Fruit fly (Drosophila melanogaster) whole organism, embryonic: ENCODE data around the gene POLDIP2.
A peak's percentile ranks its signal among the peaks of the same experiment; 100 is the strongest.

Experiments used
- ATbp ChIP-seq: fragments of 200-800 bp; sonication (Bioruptor generic); optimal IDR thresholded peaks from 2 replicates; lab custom pipeline; 2017; ENCODE audit warnings: missing biosample characterization, mild to moderate bottlenecking, missing genetic modification characterization, missing genetic modification reagents
- Atf6 ChIP-seq: fragments of 200-800 bp; sonication (Bioruptor generic); IDR thresholded peaks from 2 replicates; pipeline ENCODE4 v1.3.6; 2022; ENCODE audit warnings: missing biosample characterization, missing genetic modification characterization
- Bdp1 ChIP-seq: fragments of 200-800 bp; sonication (Bioruptor generic); optimal IDR thresholded peaks from 3 replicates; lab custom pipeline; 2016; ENCODE audit warnings: missing biosample characterization, missing genetic modification characterization
- Bteb2 ChIP-seq: fragments of 200-800 bp; sonication (Bioruptor generic); optimal IDR thresholded peaks from 2 replicates; lab custom pipeline; 2016; ENCODE audit warnings: missing biosample characterization, missing genetic modification characterization
- CG10462 ChIP-seq: fragments of 200-800 bp; sonication (Bioruptor generic); optimal IDR thresholded peaks from 2 replicates; lab custom pipeline; 2016; ENCODE audit warnings: missing biosample characterization, missing genetic modification characterization
- CG10979 ChIP-seq: fragments of 200-800 bp; sonication (Bioruptor generic); optimal IDR thresholded peaks from 2 replicates; lab custom pipeline; 2018; ENCODE audit warnings: missing biosample characterization, mild to moderate bottlenecking, missing genetic modification characterization, moderate library complexity
- CG11456 ChIP-seq: fragments of 200-800 bp; sonication (Bioruptor generic); IDR thresholded peaks from 3 replicates; pipeline ENCODE4 v1.3.6; 2022; ENCODE audit warnings: missing biosample characterization, missing genetic modification characterization
- CG1233 ChIP-seq: fragments of 200-800 bp; sonication (Bioruptor generic); optimal IDR thresholded peaks from 4 replicates; lab custom pipeline; 2018; ENCODE audit warnings: missing biosample characterization, mild to moderate bottlenecking, missing genetic modification characterization
- CG12391 ChIP-seq: fragments of 200-800 bp; sonication (Bioruptor generic); optimal IDR thresholded peaks from 3 replicates; lab custom pipeline; 2018; ENCODE audit warnings: missing biosample characterization, mild to moderate bottlenecking, missing genetic modification characterization, moderate library complexity
- CG13123 ChIP-seq: fragments of 200-800 bp; sonication (Bioruptor generic); optimal IDR thresholded peaks from 2 replicates; lab custom pipeline; 2016; ENCODE audit warnings: missing biosample characterization, missing genetic modification characterization
- CG13424 ChIP-seq: fragments of 200-800 bp; sonication (Bioruptor generic); optimal IDR thresholded peaks from 2 replicates; lab custom pipeline; 2019; ENCODE audit warnings: missing biosample characterization, mild to moderate bottlenecking, missing genetic modification characterization, moderate library complexity
- CG15514 ChIP-seq: fragments of 200-800 bp; sonication (Bioruptor generic); optimal IDR thresholded peaks from 3 replicates; lab custom pipeline; 2017; ENCODE audit warnings: missing biosample characterization, missing genetic modification characterization, mild to moderate bottlenecking, moderate library complexity, missing genetic modification reagents
- CG15696 ChIP-seq: fragments of 200-800 bp; sonication (Bioruptor generic); optimal IDR thresholded peaks from 2 replicates; lab custom pipeline; 2019; ENCODE audit warnings: missing biosample characterization, mild to moderate bottlenecking, missing genetic modification characterization, moderate library complexity
- CG1603 ChIP-seq: fragments of 200-800 bp; sonication (Bioruptor generic); optimal IDR thresholded peaks from 2 replicates; lab custom pipeline; 2019; ENCODE audit warnings: missing biosample characterization, mild to moderate bottlenecking, missing genetic modification characterization, moderate library complexity
- CG17361 ChIP-seq: fragments of 200-800 bp; sonication (Bioruptor generic); IDR thresholded peaks from 3 replicates; pipeline ENCODE4 v1.3.6; 2022; ENCODE audit warnings: missing biosample characterization, missing genetic modification characterization
- CG2712 ChIP-seq: fragments of 200-800 bp; optimal IDR thresholded peaks from 3 replicates; lab custom pipeline; 2019; ENCODE audit warnings: missing biosample characterization, mild to moderate bottlenecking, missing genetic modification characterization, moderate library complexity
- CG30020 ChIP-seq: fragments of 200-800 bp; optimal IDR thresholded peaks from 2 replicates; lab custom pipeline; 2019; ENCODE audit warnings: missing biosample characterization, mild to moderate bottlenecking, missing genetic modification characterization, moderate library complexity
- CG3163 ChIP-seq: fragments of 200-800 bp; sonication (Bioruptor generic); optimal IDR thresholded peaks from 3 replicates; lab custom pipeline; 2016; ENCODE audit warnings: missing biosample characterization, missing genetic modification characterization
- CG3995 ChIP-seq: fragments of 200-800 bp; sonication (Bioruptor generic); optimal IDR thresholded peaks from 3 replicates; lab custom pipeline; 2016; ENCODE audit warnings: missing biosample characterization, missing genetic modification characterization
- CG6654 ChIP-seq: fragments of 200-800 bp; sonication (Bioruptor generic); optimal IDR thresholded peaks from 2 replicates; lab custom pipeline; 2017; ENCODE audit warnings: missing biosample characterization, mild to moderate bottlenecking, missing genetic modification characterization
- CG7786 ChIP-seq: fragments of 200-800 bp; sonication (Bioruptor generic); optimal IDR thresholded peaks from 2 replicates; lab custom pipeline; 2016; ENCODE audit warnings: missing biosample characterization, missing genetic modification characterization
- CG8765 ChIP-seq: fragments of 200-800 bp; sonication (Bioruptor generic); IDR thresholded peaks from 2 replicates; pipeline ENCODE4 v1.3.6; 2022; ENCODE audit warnings: missing biosample characterization, missing genetic modification characterization
- Camta ChIP-seq: fragments of 200-800 bp; sonication (Bioruptor generic); optimal IDR thresholded peaks from 2 replicates; lab custom pipeline; 2016; ENCODE audit warnings: missing biosample characterization, missing genetic modification characterization
- CkIIα-i1 ChIP-seq: fragments of 200-800 bp; sonication (Bioruptor generic); IDR thresholded peaks from 2 replicates; pipeline ENCODE4 v1.3.6; 2022; ENCODE audit warnings: missing biosample characterization, missing genetic modification characterization
- CoRest ChIP-seq: fragments of 200-800 bp; sonication (Bioruptor generic); optimal IDR thresholded peaks from 3 replicates; lab custom pipeline; 2018; ENCODE audit warnings: missing biosample characterization, mild to moderate bottlenecking, missing genetic modification characterization, moderate library complexity
- Dbx ChIP-seq: fragments of 200-800 bp; sonication (Bioruptor generic); IDR thresholded peaks from 3 replicates; pipeline ENCODE4 v1.3.6; 2022; ENCODE audit warnings: missing biosample characterization, missing genetic modification characterization
- E2f1 ChIP-seq: fragments of 200-800 bp; sonication (Bioruptor generic); IDR thresholded peaks from 2 replicates; pipeline ENCODE4 v1.3.6; 2022; ENCODE audit warnings: missing biosample characterization, missing genetic modification characterization
- E2f2 ChIP-seq: fragments of 200-800 bp; sonication (Bioruptor generic); IDR thresholded peaks from 2 replicates; pipeline ENCODE4 v1.3.6; 2022; ENCODE audit warnings: missing biosample characterization, missing genetic modification characterization
- Ets97D ChIP-seq: fragments of 200-800 bp; sonication (Bioruptor generic); optimal IDR thresholded peaks from 3 replicates; lab custom pipeline; 2016; ENCODE audit warnings: missing biosample characterization, missing genetic modification characterization
- Gug ChIP-seq: fragments of 200-800 bp; sonication (Bioruptor generic); IDR thresholded peaks from 4 replicates; pipeline ENCODE4 v1.3.6; 2022; ENCODE audit warnings: missing biosample characterization, missing genetic modification characterization
- Hsf ChIP-seq: fragments of 200-800 bp; sonication (Bioruptor generic); optimal IDR thresholded peaks from 3 replicates; lab custom pipeline; 2016; ENCODE audit warnings: missing biosample characterization, missing genetic modification characterization
- Med ChIP-seq: fragments of 200-800 bp; sonication (Bioruptor generic); peaks from one replicate; lab custom pipeline; 2016; ENCODE audit warnings: missing biosample characterization, missing genetic modification characterization, mild to moderate bottlenecking, inconsistent platforms, moderate library complexity
- Meics ChIP-seq: fragments of 200-800 bp; sonication (Bioruptor generic); optimal IDR thresholded peaks from 2 replicates; lab custom pipeline; 2017; ENCODE audit warnings: missing biosample characterization, mild to moderate bottlenecking, missing genetic modification characterization
- Mrtf ChIP-seq: fragments of 200-800 bp; sonication (Bioruptor generic); IDR thresholded peaks from 3 replicates; pipeline ENCODE4 v1.3.6; 2022; ENCODE audit warnings: missing biosample characterization, missing genetic modification characterization
- Six4 ChIP-seq: fragments of 200-800 bp; sonication (Bioruptor generic); optimal IDR thresholded peaks from 2 replicates; lab custom pipeline; 2016; ENCODE audit warnings: missing biosample characterization, missing genetic modification characterization
- Spps ChIP-seq: fragments of 200-800 bp; sonication (Bioruptor generic); optimal IDR thresholded peaks from 2 replicates; lab custom pipeline; 2018; ENCODE audit warnings: missing biosample characterization, mild to moderate bottlenecking, missing genetic modification characterization
- cato ChIP-seq: fragments of 200-800 bp; sonication (Bioruptor generic); optimal IDR thresholded peaks from 2 replicates; lab custom pipeline; 2016; ENCODE audit warnings: missing biosample characterization, missing genetic modification characterization, borderline replicate concordance
- da ChIP-seq: fragments of 200-800 bp; sonication (Bioruptor generic); optimal IDR thresholded peaks from 2 replicates; lab custom pipeline; 2016; ENCODE audit warnings: missing biosample characterization, missing genetic modification characterization
- dmrt11E ChIP-seq: fragments of 200-800 bp; sonication (Bioruptor generic); optimal IDR thresholded peaks from 3 replicates; lab custom pipeline; 2018; ENCODE audit warnings: missing biosample characterization, mild to moderate bottlenecking, missing genetic modification characterization, moderate library complexity
- ems ChIP-seq: fragments of 200-800 bp; sonication (Bioruptor generic); optimal IDR thresholded peaks from 3 replicates; lab custom pipeline; 2016; ENCODE audit warnings: missing biosample characterization, missing genetic modification characterization
- eyg ChIP-seq: fragments of 200-800 bp; sonication (Bioruptor generic); optimal IDR thresholded peaks from 3 replicates; lab custom pipeline; 2016; ENCODE audit warnings: missing biosample characterization, missing genetic modification characterization
- hbn ChIP-seq: fragments of 200-800 bp; sonication (Bioruptor generic); IDR thresholded peaks from 2 replicates; pipeline ENCODE4 v1.3.6; 2022; ENCODE audit warnings: missing biosample characterization, missing genetic modification characterization; ENCODE audit not compliant: partially characterized antibody
- ind ChIP-seq: fragments of 200-800 bp; sonication (Bioruptor generic); optimal IDR thresholded peaks from 3 replicates; lab custom pipeline; 2016; ENCODE audit warnings: missing biosample characterization, missing genetic modification characterization
- insv ChIP-seq, 2 experiments: fragments of 200-800 bp; sonication (Bioruptor generic); optimal IDR thresholded peaks; 3 replicates each; lab custom pipeline; 2016 to 2018; ENCODE audit warnings: missing biosample characterization in 2 of 2, missing genetic modification characterization in 2 of 2
- maf-S ChIP-seq: fragments of 200-800 bp; sonication (Bioruptor generic); optimal IDR thresholded peaks from 2 replicates; lab custom pipeline; 2016; ENCODE audit warnings: missing biosample characterization, missing genetic modification characterization
- mirr ChIP-seq: fragments of 200-800 bp; sonication (Bioruptor generic); optimal IDR thresholded peaks from 3 replicates; lab custom pipeline; 2018; ENCODE audit warnings: missing biosample characterization, mild to moderate bottlenecking, missing genetic modification characterization
- pfk ChIP-seq: fragments of 200-800 bp; sonication (Bioruptor generic); optimal IDR thresholded peaks from 2 replicates; lab custom pipeline; 2018; ENCODE audit warnings: missing biosample characterization, mild to moderate bottlenecking, missing genetic modification characterization, moderate library complexity
- shn ChIP-seq: fragments of 200-800 bp; sonication (Bioruptor generic); optimal IDR thresholded peaks from 3 replicates; lab custom pipeline; 2016; ENCODE audit warnings: missing biosample characterization, missing genetic modification characterization
- ssp ChIP-seq: fragments of 200-800 bp; sonication (Bioruptor generic); IDR thresholded peaks from 2 replicates; pipeline ENCODE4 v1.3.6; 2022; ENCODE audit warnings: missing biosample characterization, missing genetic modification characterization
- tgo ChIP-seq: fragments of 200-800 bp; sonication (Bioruptor generic); IDR thresholded peaks from 3 replicates; pipeline ENCODE4 v1.3.6; 2022; ENCODE audit warnings: missing biosample characterization, missing genetic modification characterization
- unpg ChIP-seq: fragments of 200-800 bp; sonication (Bioruptor generic); optimal IDR thresholded peaks from 3 replicates; lab custom pipeline; 2018; ENCODE audit warnings: missing biosample characterization, mild to moderate bottlenecking, missing genetic modification characterization, moderate library complexity

The POLDIP2 gene

dm6 chr3R:5470586-5471283 is 3.2 kb downstream of the POLDIP2 start, which contains the start of the genes mRpL44 and Snr1 (continued):
- peak; percentile 30; the same call in 1 of the 2 replicates for TF ChIP-seq E2f1
- TF ChIP-seq dmrt11E (tag; lab: Kevin White, UChicago): peak; percentile 46
- no peak for TF ChIP-seq CG6654 (GFP tag; lab: Kevin White, UChicago)
- no peak for TF ChIP-seq hbn
- no peak for TF ChIP-seq pfk (GFP tag; lab: Kevin White, UChicago)
- TF ChIP-seq cato: peak; percentile 1
- no peak for TF ChIP-seq ssp
- peak; percentile 78; the same call in 2 of the 3 replicates for TF ChIP-seq CG17361 (GFP tag; lab: Robert Waterston, UW)
- TF ChIP-seq CG3163: no peak
- peak; percentile 74 for TF ChIP-seq CG15514 (GFP tag; lab: Kevin White, UChicago)
- no peak for TF ChIP-seq CG10462 (GFP tag; lab: Kevin White, UChicago)
- TF ChIP-seq maf-S (GFP tag; lab: Kevin White, UChicago): no peak
- peak; percentile 82 for TF ChIP-seq Meics (GFP tag; lab: Kevin White, UChicago)
- TF ChIP-seq unpg: no peak
- TF ChIP-seq insv (GFP tag; optimal IDR thresholded peaks at IDR 0.05; lab: Kevin White, UChicago): peak in 1 of 2 experiments; percentile 57
- TF ChIP-seq CoRest (tag; lab: Kevin White, UChicago): peak; percentile 76
- TF ChIP-seq CG13424: peak; percentile 68
- no peak for TF ChIP-seq Bteb2

dm6 chr3R:5474551-5474950 is 7.0 kb downstream of the POLDIP2 start, which contains the start of the genes CG45100, HDAC3 and Hcs:
Gene CG45100 (minus strand): TSS chr3R:5474600.
Gene HDAC3 (minus strand): TSS chr3R:5474600.
Gene Hcs (plus strand): TSS chr3R:5474899.
- TF ChIP-seq ind (GFP tag; lab: Kevin White, UChicago) (peak; percentile 50), CG12391 (tag; lab: Kevin White, UChicago) (peak; percentile 58), Dbx (GFP tag; lab: Robert Waterston, UW) (peak; percentile 69), E2f2 (GFP tag; lab: Robert Waterston, UW) (no peak), eyg (GFP tag; lab: Kevin White, UChicago) (peak; percentile 28), CG10979 (tag; lab: Kevin White, UChicago) (peak; percentile 35), ATbp (no peak), CG2712 (tag; lab: Kevin White, UChicago) (no peak), Med (GFP tag; lab: Kevin White, UChicago) (peak; percentile 82), CkIIα-i1 (GFP tag; lab: Robert Waterston, UW) (no peak), da (GFP tag; lab: Kevin White, UChicago) (peak; percentile 23), shn (peak; percentile 68), CG11456 (GFP tag; lab: Robert Waterston, UW) (peak; percentile 59; the same call in 2 of the 3 replicates), CG1233 (GFP tag; lab: Kevin White, UChicago) (no peak), CG15696 (peak; percentile 45), Atf6 (no peak), CG13123 (GFP tag; lab: Kevin White, UChicago) (no peak), CG1603 (no peak), CG3995 (peak; percentile 49), Camta (GFP tag; lab: Kevin White, UChicago) (peak; percentile 43), CG30020 (tag; lab: Kevin White, UChicago) (peak; percentile 33), Mrtf (no peak), CG7786 (peak; percentile 69), ems (GFP tag; lab: Kevin White, UChicago) (peak; percentile 50), tgo (GFP tag; lab: Robert Waterston, UW) (peak; percentile 20; the same call in 1 of the 3 replicates), Hsf (GFP tag; lab: Kevin White, UChicago) (peak; percentile 55), Bdp1 (peak; percentile 4), CG8765 (GFP tag; lab: Robert Waterston, UW) (no peak), Gug (GFP tag; lab: Robert Waterston, UW) (peak; percentile 66; the same call in 2 of the 4 replicates), Ets97D (GFP tag; lab: Kevin White, UChicago) (peak; percentile 46), Six4 (no peak), Spps (tag; lab: Kevin White, UChicago) (no peak), mirr (GFP tag; lab: Kevin White, UChicago) (no peak)
